Worm (Caenorhabditis elegans) whole organism, mixed stage, embryonic: ENCODE measurements around the gene usp-33.

Experiments used
- cnd-1 ChIP-seq: fragments of 200-800 bp; sonication (Bioruptor generic); optimal IDR thresholded peaks from 2 replicates; lab custom pipeline; 2018; ENCODE audit warnings: mild to moderate bottlenecking, missing genetic modification characterization, missing compliant biosample characterization
- elt-3 ChIP-seq: fragments of 150-350 bp; optimal IDR thresholded peaks from 2 replicates; lab custom pipeline; 2014; ENCODE audit warnings: missing biosample characterization, missing genetic modification characterization
- lin-13 ChIP-seq: fragments of 150-350 bp; optimal IDR thresholded peaks from 2 replicates; lab custom pipeline; 2014; ENCODE audit warnings: missing biosample characterization, missing genetic modification characterization
- lin-32 ChIP-seq: fragments of 200-800 bp; sonication (Bioruptor generic); optimal IDR thresholded peaks from 2 replicates; lab custom pipeline; 2018; ENCODE audit warnings: mild to moderate bottlenecking, missing genetic modification characterization, missing compliant biosample characterization
- lsy-2 ChIP-seq: fragments of 150-350 bp; optimal IDR thresholded peaks from 2 replicates; lab custom pipeline; 2014; ENCODE audit warnings: missing biosample characterization, missing genetic modification characterization
- nhr-237 ChIP-seq: fragments of 150-350 bp; optimal IDR thresholded peaks from 2 replicates; lab custom pipeline; 2014; ENCODE audit warnings: missing biosample characterization, missing genetic modification characterization
- snpc-4 ChIP-seq: fragments of 150-350 bp; optimal IDR thresholded peaks from 2 replicates; lab custom pipeline; 2014; ENCODE audit warnings: missing biosample characterization, missing genetic modification characterization
- unc-120 ChIP-seq: sonication (generic microtip); optimal IDR thresholded peaks from 2 replicates; lab custom pipeline; 2017; ENCODE audit warnings: missing genetic modification characterization, missing compliant biosample characterization; ENCODE audit not compliant: poor library complexity, severe bottlenecking
- unc-39 ChIP-seq: fragments of 150-350 bp; optimal IDR thresholded peaks from 2 replicates; lab custom pipeline; 2014; ENCODE audit warnings: missing biosample characterization, missing genetic modification characterization
- unc-62 ChIP-seq: fragments of 150-350 bp; optimal IDR thresholded peaks from 2 replicates; lab custom pipeline; 2014; ENCODE audit warnings: missing biosample characterization, missing genetic modification reagents, missing genetic modification characterization
- ztf-11 ChIP-seq: fragments of 150-350 bp; optimal IDR thresholded peaks from 2 replicates; lab custom pipeline; 2014; ENCODE audit warnings: missing biosample characterization, missing genetic modification characterization

- no peak for TF ChIP-seq unc-62
- no peak for TF ChIP-seq snpc-4 (tag; lab: Kevin White, UChicago)
- TF ChIP-seq ztf-11 (tag; lab: Kevin White, UChicago): no peak
- no peak for TF ChIP-seq elt-3
- no peak for TF ChIP-seq lin-32
- peak; percentile 69 for TF ChIP-seq unc-120 (tag; lab: Kevin White, UChicago)
- TF ChIP-seq unc-39 (tag; lab: Kevin White, UChicago): no peak
- no peak for TF ChIP-seq nhr-237 (tag; lab: Kevin White, UChicago)
- peak; percentile 67 for TF ChIP-seq lin-13 (tag; lab: Kevin White, UChicago)
- TF ChIP-seq lsy-2 (tag; lab: Kevin White, UChicago): peak; percentile 14
- TF ChIP-seq cnd-1 (tag; lab: Kevin White, UChicago): peak; percentile 55
These were observed 15.6 kb downstream of the usp-33 start, which contains the start of gene rab-14 for ce11 chrX:15606585-15607276.
